Fruit fly (Drosophila melanogaster): ENCODE measurements around the gene CG43220.

CG43220 gene

dm6 chr2L:17480943-17481580 is 5.3 kb upstream of the CG43220 start, which contains the start of the genes fws and Lamtor3 (continued):
- peak; percentile 100 for TF ChIP-seq lmd (GFP tag; IDR thresholded peaks at IDR 0.05)
- peak; percentile 86 for TF ChIP-seq maf-S (GFP tag; optimal IDR thresholded peaks at IDR 0.05)
- peak; percentile 96 for TF ChIP-seq salm (tag; optimal IDR thresholded peaks at IDR 0.05)
- TF ChIP-seq CG11093 (GFP tag; IDR thresholded peaks at IDR 0.05) = peak; percentile 99
- TF ChIP-seq sob (GFP tag; IDR thresholded peaks at IDR 0.05) = peak; percentile 99
- peak; percentile 44 for TF ChIP-seq CG4282 (GFP tag; optimal IDR thresholded peaks at IDR 0.05)
- TF ChIP-seq sr (GFP tag; IDR thresholded peaks at IDR 0.05) = peak; percentile 97
- peak; percentile 79 to 98 for TF ChIP-seq dpn (GFP tag; optimal IDR thresholded peaks at IDR 0.05)
- peak; percentile 97 for TF ChIP-seq grau (tag; optimal IDR thresholded peaks at IDR 0.05)
- peak; percentile 52 for TF ChIP-seq NC2α (GFP tag; optimal IDR thresholded peaks at IDR 0.05)
- no peak for TF ChIP-seq abd-A (tag; optimal IDR thresholded peaks at IDR 0.05)

- TF ChIP-seq CG10267 (tag; optimal IDR thresholded peaks at IDR 0.05) = peak; percentile 76
- peak; percentile 67 for TF ChIP-seq CG6854 (GFP tag; optimal IDR thresholded peaks at IDR 0.05)
- TF ChIP-seq da (GFP tag; optimal IDR thresholded peaks at IDR 0.05) = peak; percentile 88
- TF ChIP-seq B-H2 (GFP tag; optimal IDR thresholded peaks at IDR 0.05) = peak; percentile 80
- TF ChIP-seq crp (GFP tag; optimal IDR thresholded peaks at IDR 0.05) = peak; percentile 87 to 93
- peak; percentile 91 for TF ChIP-seq tgo (GFP tag; IDR thresholded peaks at IDR 0.05)
- TF ChIP-seq Mrtf (GFP tag; IDR thresholded peaks at IDR 0.05) = peak; percentile 85
- peak; percentile 89 for TF ChIP-seq CG5245 (GFP tag; optimal IDR thresholded peaks at IDR 0.05)
- peak; percentile 92 for TF ChIP-seq CG1602 (GFP tag; optimal IDR thresholded peaks at IDR 0.05)
- TF ChIP-seq zfh1 (GFP tag; IDR thresholded peaks at IDR 0.05) = peak; percentile 96
- TF ChIP-seq CG14710 (tag; optimal IDR thresholded peaks at IDR 0.05) = peak; percentile 89
- peak; percentile 89 for TF ChIP-seq CG10462 (GFP tag; optimal IDR thresholded peaks at IDR 0.05)
- TF ChIP-seq CG8944 (GFP tag; optimal IDR thresholded peaks at IDR 0.05) = peak; percentile 97
- peak; percentile 23 for TF ChIP-seq cad (GFP tag; optimal IDR thresholded peaks at IDR 0.05)
- TF ChIP-seq D (optimal IDR thresholded peaks at IDR 0.05) = no peak
- TF ChIP-seq D (GFP tag; optimal IDR thresholded peaks at IDR 0.05) = peak; percentile 79
- TF ChIP-seq kah (GFP tag; optimal IDR thresholded peaks at IDR 0.05) = peak; percentile 54
- peak; percentile 84 for TF ChIP-seq CG11093 (GFP tag; IDR thresholded peaks at IDR 0.05)
- no peak for TF ChIP-seq lov (optimal IDR thresholded peaks at IDR 0.05)
- TF ChIP-seq lov (GFP tag; IDR thresholded peaks at IDR 0.05) = peak; percentile 81; the same call in 2 of the 3 replicates
- TF ChIP-seq seq (GFP tag; IDR thresholded peaks at IDR 0.05) = peak; percentile 91
- TF ChIP-seq yki (optimal IDR thresholded peaks at IDR 0.05) = no peak
- TF ChIP-seq CG33557 (GFP tag; optimal IDR thresholded peaks at IDR 0.05) = peak; percentile 52
- peak; percentile 67 for TF ChIP-seq CG10959 (GFP tag; IDR thresholded peaks at IDR 0.05)
- peak; percentile 92 for TF ChIP-seq sna (GFP tag; IDR thresholded peaks at IDR 0.05; ENCODE audit: partially characterized antibody)
- TF ChIP-seq Elba2 (GFP tag; optimal IDR thresholded peaks at IDR 0.05) = peak; percentile 72
- TF ChIP-seq Dip2 (GFP tag; IDR thresholded peaks at IDR 0.05) = peak; percentile 67
- TF ChIP-seq ac (GFP tag; optimal IDR thresholded peaks at IDR 0.05) = peak; percentile 48
- peak; percentile 66 for TF ChIP-seq CG30020 (tag; optimal IDR thresholded peaks at IDR 0.05)
- peak; percentile 96 for TF ChIP-seq Dip3 (GFP tag; optimal IDR thresholded peaks at IDR 0.05)
- peak; percentile 97 for TF ChIP-seq CG9437 (GFP tag; optimal IDR thresholded peaks at IDR 0.05)
- TF ChIP-seq CG7963 (GFP tag; IDR thresholded peaks at IDR 0.05; ENCODE audit: partially characterized antibody) = peak; percentile 55; the same call in 2 of the 3 replicates
- peak; percentile 86 for TF ChIP-seq ssp (GFP tag; IDR thresholded peaks at IDR 0.05)
- peak; percentile 96 for TF ChIP-seq CG13624 (GFP tag; optimal IDR thresholded peaks at IDR 0.05)
- peak; percentile 96 for TF ChIP-seq slou (GFP tag; optimal IDR thresholded peaks at IDR 0.05)
- TF ChIP-seq Hr3 (GFP tag; optimal IDR thresholded peaks at IDR 0.05) = peak; percentile 94
- TF ChIP-seq CG4820 (GFP tag; optimal IDR thresholded peaks at IDR 0.05) = peak; percentile 92
- TF ChIP-seq CG15011 (GFP tag; optimal IDR thresholded peaks at IDR 0.05) = peak; percentile 70
- peak; percentile 49; the same call in 1 of the 2 replicates for TF ChIP-seq CG4360 (GFP tag; IDR thresholded peaks at IDR 0.05)
- no peak for TF ChIP-seq Tbp (GFP tag; optimal IDR thresholded peaks at IDR 0.05)
- TF ChIP-seq CG31441 (GFP tag; IDR thresholded peaks at IDR 0.05) = peak; percentile 81
These were observed 2.2 kb upstream of the CG43220 start, which contains the start of the genes GCS2beta and CG5131 for dm6 chr2L:17484174-17484573. Gene GCS2beta (minus strand): TSS chr2L:17484307. Gene CG5131 (plus strand): TSS chr2L:17484501.
